Worm (Caenorhabditis elegans) whole organism, early embryonic: ENCODE data around the gene Y37H2A.14.

Experiments
- F13C5.2 ChIP-seq: sonication (generic microtip); optimal IDR thresholded peaks from 2 replicates; lab custom pipeline; 2017; ENCODE audit warnings: mild to moderate bottlenecking, missing genetic modification characterization, inconsistent platforms, missing compliant biosample characterization
- aly-1 ChIP-seq: sonication (generic microtip); optimal IDR thresholded peaks from 2 replicates; lab custom pipeline; 2016; ENCODE audit warnings: missing genetic modification characterization, missing compliant biosample characterization
- ama-1 ChIP-seq: fragments of 150-350 bp; optimal IDR thresholded peaks from 2 replicates; lab custom pipeline; 2014
- ceh-36 ChIP-seq: sonication (generic microtip); optimal IDR thresholded peaks from 2 replicates; lab custom pipeline; 2016; ENCODE audit warnings: missing genetic modification characterization, inconsistent platforms, missing compliant biosample characterization
- hnd-1 ChIP-seq: sonication (generic microtip); optimal IDR thresholded peaks from 2 replicates; lab custom pipeline; 2016; ENCODE audit warnings: missing genetic modification characterization, missing compliant biosample characterization
- pes-1 ChIP-seq: fragments of 200-800 bp; sonication (Bioruptor generic); IDR thresholded peaks from 2 replicates; pipeline ENCODE4 v1.3.6; 2022; ENCODE audit warnings: missing genetic modification reagents, missing genetic modification characterization, missing compliant biosample characterization
- scrt-1 ChIP-seq: fragments of 200-800 bp; sonication (Bioruptor generic); IDR thresholded peaks from 2 replicates; pipeline ENCODE4 v1.3.6; 2022; ENCODE audit warnings: missing genetic modification characterization, missing compliant biosample characterization
- sea-1 ChIP-seq: fragments of 200-800 bp; sonication (Bioruptor generic); conservative IDR thresholded peaks from 2 replicates; pipeline ENCODE4 v1.3.6; 2022; ENCODE audit warnings: missing genetic modification characterization, missing compliant biosample characterization
- tbx-11 ChIP-seq: fragments of 200-800 bp; sonication (Bioruptor generic); IDR thresholded peaks from 2 replicates; pipeline ENCODE4 v1.3.6; 2022; ENCODE audit warnings: missing genetic modification characterization, missing compliant biosample characterization
- tbx-37 ChIP-seq: fragments of 200-800 bp; sonication (Bioruptor generic); conservative IDR thresholded peaks from 2 replicates; pipeline ENCODE4 v1.3.6; 2022; ENCODE audit warnings: missing genetic modification reagents, missing genetic modification characterization, missing compliant biosample characterization
- tra-4 ChIP-seq: sonication (generic microtip); optimal IDR thresholded peaks from 2 replicates; lab custom pipeline; 2017; ENCODE audit warnings: missing genetic modification characterization, missing compliant biosample characterization

DNA sequence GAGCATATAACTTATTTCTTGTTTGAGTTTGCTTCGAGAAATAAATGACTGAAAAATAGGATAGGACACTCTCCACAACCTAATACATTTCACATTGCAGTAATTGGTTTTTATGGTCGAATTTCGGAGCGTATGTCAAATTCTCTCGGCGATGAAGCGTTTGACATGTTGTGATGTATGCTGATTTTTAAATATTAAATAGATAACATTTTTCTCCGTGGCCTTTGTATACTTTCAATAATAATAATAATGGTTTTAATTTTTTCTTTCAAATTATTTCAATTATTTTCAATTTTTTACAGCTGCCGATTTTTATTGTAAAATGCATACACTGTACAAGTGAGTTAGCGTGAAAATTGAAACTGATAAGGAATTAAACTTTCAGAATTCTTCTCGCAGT is 2.5 kb downstream of the Y37H2A.14 start, which contains the start of gene C14A6.3:
- no peak for TF ChIP-seq ama-1 (lab: Kevin White, UChicago)
- no peak for TF ChIP-seq pes-1 (GFP tag; lab: Robert Waterston, UW)
- TF ChIP-seq tbx-11 (GFP tag; lab: Robert Waterston, UW), result no peak
- TF ChIP-seq sea-1 (GFP tag; lab: Robert Waterston, UW), result no peak
- no peak for TF ChIP-seq tbx-37
- no peak for TF ChIP-seq scrt-1 (GFP tag; lab: Robert Waterston, UW)
- TF ChIP-seq hnd-1, result no peak
- no peak for TF ChIP-seq tra-4 (tag; lab: Kevin White, UChicago)
- TF ChIP-seq F13C5.2 (tag; lab: Kevin White, UChicago), result no peak
- TF ChIP-seq aly-1 (tag; lab: Kevin White, UChicago), result no peak
- no peak for TF ChIP-seq ceh-36 (tag; lab: Kevin White, UChicago)
